Worm (Caenorhabditis elegans): ENCODE measurements around the gene grl-25.

DNA sequence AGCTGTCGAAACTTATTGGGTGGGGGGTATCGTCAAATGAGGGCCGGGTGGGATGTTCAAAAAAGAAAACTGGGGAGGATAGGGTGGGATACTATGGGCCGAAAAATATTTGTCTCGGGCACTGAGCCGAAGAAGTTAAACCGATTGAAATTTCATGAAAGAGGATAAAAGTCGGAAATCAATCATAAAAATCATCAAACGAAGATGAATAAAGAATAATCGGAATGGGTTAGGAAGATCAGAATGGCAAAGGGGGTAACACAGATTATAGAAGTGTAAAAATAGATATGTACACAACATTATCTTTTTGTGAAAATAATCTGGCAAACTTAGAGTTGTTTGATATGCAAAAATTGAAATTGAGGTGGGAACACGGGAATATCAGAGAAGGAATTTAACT is 6.6 kb upstream of the grl-25 start:
- TF ChIP-seq dve-1 (tag; optimal IDR thresholded peaks at IDR 0.05) (no peak), T23F11.4 (GFP tag; optimal IDR thresholded peaks at IDR 0.05) (no peak), ama-1 (optimal IDR thresholded peaks at IDR 0.05) (no peak), pha-4 (tag; optimal IDR thresholded peaks at IDR 0.05) (no peak)
